Worm (Caenorhabditis elegans) whole organism, L1 larva: Measurements from ENCODE around the gene ech-2.
A peak's percentile ranks its signal among the peaks of the same experiment; 100 is the strongest.

Source experiments
- F16B12.6 ChIP-seq: fragments of 150-350 bp; optimal IDR thresholded peaks from 2 replicates; lab custom pipeline; 2014; ENCODE audit warnings: missing biosample characterization, missing genetic modification characterization
- aha-1 ChIP-seq: fragments of 150-350 bp; optimal IDR thresholded peaks from 2 replicates; lab custom pipeline; 2014; ENCODE audit warnings: missing biosample characterization, missing genetic modification characterization
- aly-2 ChIP-seq: fragments of 150-350 bp; optimal IDR thresholded peaks from 2 replicates; lab custom pipeline; 2014; ENCODE audit warnings: missing biosample characterization, missing genetic modification characterization
- ama-1 ChIP-seq: fragments of 150-350 bp; optimal IDR thresholded peaks from 2 replicates; lab custom pipeline; 2014
- blmp-1 ChIP-seq: fragments of 150-350 bp; optimal IDR thresholded peaks from 2 replicates; lab custom pipeline; 2014; ENCODE audit warnings: missing biosample characterization, missing genetic modification characterization
- ceh-63 ChIP-seq: fragments of 200-800 bp; sonication (Bioruptor generic); optimal IDR thresholded peaks from 2 replicates; lab custom pipeline; 2018; ENCODE audit warnings: mild to moderate bottlenecking, missing genetic modification characterization, missing compliant biosample characterization
- ceh-88 ChIP-seq: fragments of 200-800 bp; sonication (Bioruptor generic); IDR thresholded peaks from 2 replicates; pipeline ENCODE4 v1.3.6; 2022; ENCODE audit warnings: missing genetic modification characterization, missing compliant biosample characterization
- ceh-90 ChIP-seq: sonication (generic microtip); optimal IDR thresholded peaks from 2 replicates; lab custom pipeline; 2016; ENCODE audit warnings: missing genetic modification characterization, missing compliant biosample characterization
- ces-1 ChIP-seq: fragments of 150-350 bp; optimal IDR thresholded peaks from 2 replicates; lab custom pipeline; 2014; ENCODE audit warnings: missing biosample characterization, missing genetic modification reagents, missing genetic modification characterization
- dsc-1 ChIP-seq: sonication (generic microtip); optimal IDR thresholded peaks from 2 replicates; lab custom pipeline; 2016; ENCODE audit warnings: mild to moderate bottlenecking, missing genetic modification characterization, missing compliant biosample characterization
- efl-1 ChIP-seq, 4 experiments: fragments of 150-350 bp; optimal IDR thresholded peaks in 3 of 4; peaks in 1 of 4; 1 replicate in 1 of 4; 2 replicates in 3 of 4; lab custom pipeline; 2014; ENCODE audit warnings: missing biosample characterization in 2 of 4, missing genetic modification characterization in 2 of 4, missing genetic modification reagents in 2 of 4
- elt-3 ChIP-seq, 6 experiments: fragments of 150-350 bp in 1 of 6; sonication (generic microtip); optimal IDR thresholded peaks; 2 replicates each; lab custom pipeline; 2017 to 2018; ENCODE audit warnings: missing biosample characterization in 6 of 6, missing genetic modification characterization in 6 of 6, inconsistent platforms in 1 of 6
- fkh-10 ChIP-seq: sonication (generic microtip); optimal IDR thresholded peaks from 2 replicates; lab custom pipeline; 2017; ENCODE audit warnings: missing biosample characterization, missing genetic modification reagents, missing genetic modification characterization
- fkh-8 ChIP-seq: sonication (generic microtip); optimal IDR thresholded peaks from 2 replicates; lab custom pipeline; 2016; ENCODE audit warnings: mild to moderate bottlenecking, missing genetic modification characterization, missing compliant biosample characterization
- fos-1 ChIP-seq: fragments of 150-350 bp; optimal IDR thresholded peaks from 2 replicates; lab custom pipeline; 2014; ENCODE audit warnings: missing biosample characterization, missing genetic modification characterization
- hlh-17 ChIP-seq: fragments of 200-800 bp; sonication (Bioruptor generic); optimal IDR thresholded peaks from 2 replicates; lab custom pipeline; 2018; ENCODE audit warnings: missing genetic modification characterization, mild to moderate bottlenecking, missing compliant biosample characterization, moderate library complexity, borderline replicate concordance
- hlh-4 ChIP-seq: sonication (generic microtip); optimal IDR thresholded peaks from 2 replicates; lab custom pipeline; 2016; ENCODE audit warnings: mild to moderate bottlenecking, missing genetic modification characterization, missing compliant biosample characterization
- irx-1 ChIP-seq: sonication (generic microtip); optimal IDR thresholded peaks from 2 replicates; lab custom pipeline; 2016; ENCODE audit warnings: missing genetic modification characterization, missing compliant biosample characterization
- isw-1 ChIP-seq: fragments of 200-800 bp; sonication (Bioruptor generic); IDR thresholded peaks from 2 replicates; pipeline ENCODE4 v1.3.6; 2022; ENCODE audit warnings: missing genetic modification characterization, missing compliant biosample characterization
- mdl-1 ChIP-seq, 2 experiments: fragments of 150-350 bp; optimal IDR thresholded peaks; 2 replicates each; lab custom pipeline; 2014 to 2017; ENCODE audit warnings: missing biosample characterization in 2 of 2, missing genetic modification characterization in 2 of 2, inconsistent platforms in 1 of 2
- mef-2 ChIP-seq: fragments of 150-350 bp; optimal IDR thresholded peaks from 2 replicates; lab custom pipeline; 2014; ENCODE audit warnings: missing biosample characterization, missing genetic modification characterization
- mep-1 ChIP-seq: fragments of 150-350 bp; optimal IDR thresholded peaks from 2 replicates; lab custom pipeline; 2014; ENCODE audit warnings: missing biosample characterization, missing genetic modification characterization
- nhr-11 ChIP-seq: fragments of 150-350 bp; optimal IDR thresholded peaks from 2 replicates; lab custom pipeline; 2014; ENCODE audit warnings: missing biosample characterization, missing genetic modification characterization
- nhr-12 ChIP-seq: sonication (generic microtip); optimal IDR thresholded peaks from 2 replicates; lab custom pipeline; 2017; ENCODE audit warnings: missing biosample characterization, missing genetic modification characterization
- nhr-19 ChIP-seq: fragments of 200-800 bp; sonication (Bioruptor generic); conservative IDR thresholded peaks from 2 replicates; pipeline ENCODE4 v1.3.6; 2022; ENCODE audit warnings: missing genetic modification characterization, missing compliant biosample characterization
- nhr-20 ChIP-seq: sonication (generic microtip); optimal IDR thresholded peaks from 2 replicates; lab custom pipeline; 2016; ENCODE audit warnings: mild to moderate bottlenecking, missing genetic modification characterization, missing compliant biosample characterization
- nhr-47 ChIP-seq: sonication (generic microtip); optimal IDR thresholded peaks from 2 replicates; lab custom pipeline; 2016; ENCODE audit warnings: mild to moderate bottlenecking, missing genetic modification characterization, moderate library complexity, missing compliant biosample characterization
- nhr-76 ChIP-seq: sonication (generic microtip); optimal IDR thresholded peaks from 2 replicates; lab custom pipeline; 2017; ENCODE audit warnings: missing biosample characterization, missing genetic modification characterization
- nhr-85 ChIP-seq: sonication (generic microtip); peaks from one replicate; lab custom pipeline; 2016; ENCODE audit warnings: missing genetic modification characterization, inconsistent platforms, missing compliant biosample characterization
- nhr-90 ChIP-seq: sonication (generic microtip); optimal IDR thresholded peaks from 2 replicates; lab custom pipeline; 2016; ENCODE audit warnings: mild to moderate bottlenecking, missing genetic modification characterization, missing compliant biosample characterization; ENCODE audit not compliant: poor library complexity
- skn-1 ChIP-seq: fragments of 150-350 bp; optimal IDR thresholded peaks from 2 replicates; lab custom pipeline; 2014; ENCODE audit warnings: missing biosample characterization, missing genetic modification characterization
- snpc-4 ChIP-seq: fragments of 150-350 bp; optimal IDR thresholded peaks from 2 replicates; lab custom pipeline; 2014; ENCODE audit warnings: missing biosample characterization, missing genetic modification characterization
- sptf-1 ChIP-seq: fragments of 150-350 bp; optimal IDR thresholded peaks from 2 replicates; lab custom pipeline; 2014; ENCODE audit warnings: missing biosample characterization, missing genetic modification characterization
- tbx-2 ChIP-seq: sonication (generic microtip); optimal IDR thresholded peaks from 2 replicates; lab custom pipeline; 2016; ENCODE audit warnings: missing genetic modification characterization, missing compliant biosample characterization
- tlp-1 ChIP-seq: fragments of 150-350 bp; optimal IDR thresholded peaks from 2 replicates; lab custom pipeline; 2014; ENCODE audit warnings: missing biosample characterization, missing genetic modification characterization
- unc-130 ChIP-seq: fragments of 150-350 bp; optimal IDR thresholded peaks from 2 replicates; lab custom pipeline; 2017; ENCODE audit warnings: missing biosample characterization, missing genetic modification characterization, inconsistent platforms
- unc-30 ChIP-seq: sonication (generic microtip); optimal IDR thresholded peaks from 2 replicates; lab custom pipeline; 2017; ENCODE audit warnings: missing biosample characterization, missing genetic modification characterization
- unc-86 ChIP-seq: sonication (generic microtip); optimal IDR thresholded peaks from 2 replicates; lab custom pipeline; 2016; ENCODE audit warnings: missing genetic modification characterization, missing compliant biosample characterization
- xbp-1 ChIP-seq: sonication (generic microtip); optimal IDR thresholded peaks from 2 replicates; lab custom pipeline; 2016; ENCODE audit warnings: missing genetic modification characterization, missing compliant biosample characterization
- zip-4 ChIP-seq: fragments of 200-800 bp; sonication (Bioruptor generic); optimal IDR thresholded peaks from 2 replicates; lab custom pipeline; 2018; ENCODE audit warnings: mild to moderate bottlenecking, missing genetic modification characterization, moderate library complexity, missing compliant biosample characterization
- ztf-11 ChIP-seq, 2 experiments: sonication (generic microtip); optimal IDR thresholded peaks; 2 replicates each; lab custom pipeline; 2016 to 2017; ENCODE audit warnings: missing genetic modification characterization in 2 of 2, missing biosample characterization in 1 of 2, missing compliant biosample characterization in 1 of 2

The ech-2 gene

ce11 chrIV:11893336-11893735 lies 37.2 kb upstream of the ech-2 start (continued):
- TF ChIP-seq hlh-17 (GFP tag; lab: Kevin White, UChicago) (no peak), irx-1 (tag; lab: Kevin White, UChicago) (no peak), ceh-88 (no peak), nhr-90 (tag; lab: Kevin White, UChicago) (no peak), tbx-2 (tag; lab: Kevin White, UChicago) (no peak), nhr-47 (tag; lab: Kevin White, UChicago) (peak; percentile 18), fos-1 (no peak), blmp-1 (tag; lab: Kevin White, UChicago) (no peak)

- no peak for TF ChIP-seq mdl-1 (tag; optimal IDR thresholded peaks at IDR 0.05; lab: Kevin White, UChicago)
- TF ChIP-seq isw-1 (GFP tag; lab: Robert Waterston, UW): no peak
- TF ChIP-seq fkh-8: peak; percentile 48
- no peak for TF ChIP-seq xbp-1
- TF ChIP-seq fkh-10 (GFP tag; lab: Kevin White, UChicago): no peak
- TF ChIP-seq ces-1 (GFP tag; lab: Kevin White, UChicago): no peak
- no peak for TF ChIP-seq mef-2
- peak; percentile 44 for TF ChIP-seq nhr-20
- peak; percentile 58 for TF ChIP-seq hlh-4 (tag; lab: Kevin White, UChicago)
- TF ChIP-seq nhr-11: peak; percentile 6
- no peak for TF ChIP-seq unc-86 (tag; lab: Kevin White, UChicago)
- TF ChIP-seq aha-1: no peak
- TF ChIP-seq dsc-1 (tag; lab: Kevin White, UChicago): peak; percentile 51
- no peak for TF ChIP-seq efl-1 (optimal IDR thresholded peaks at IDR 0.05; lab: Kevin White, UChicago)
- no peak for TF ChIP-seq efl-1 (GFP tag; optimal IDR thresholded peaks at IDR 0.05 in 1 of 2; lab: Kevin White, UChicago)
Observed at ce11 chrIV:11892545-11892944, 36.4 kb upstream of the ech-2 start.

ce11 chrIV:11885313-11885712 lies 29.2 kb upstream of the ech-2 start, which contains the start of gene let-653:
Gene let-653, plus strand, starts transcription at chrIV:11885613.
- TF ChIP-seq blmp-1 (tag; lab: Kevin White, UChicago) (peak; percentile 22), ces-1 (GFP tag; lab: Kevin White, UChicago) (no peak), xbp-1 (no peak), ama-1 (lab: Kevin White, UChicago) (no peak)

ce11 chrIV:11883478-11883877 lies 27.3 kb upstream of the ech-2 start:
- TF ChIP-seq fos-1 (no peak), nhr-12 (tag; lab: Kevin White, UChicago) (no peak), elt-3 (tag; optimal IDR thresholded peaks at IDR 0.05; lab: Kevin White, UChicago) (peak in 1 of 6 experiments; percentile 6), mep-1 (tag; lab: Kevin White, UChicago) (peak; percentile 3), skn-1 (no peak), nhr-20 (no peak), sptf-1 (no peak), F16B12.6 (tag; lab: Kevin White, UChicago) (no peak), hlh-4 (tag; lab: Kevin White, UChicago) (no peak), blmp-1 (tag; lab: Kevin White, UChicago) (peak; percentile 97), nhr-19 (no peak), ceh-90 (tag; lab: Kevin White, UChicago) (no peak), snpc-4 (tag; lab: Kevin White, UChicago) (no peak), unc-130 (tag; lab: Kevin White, UChicago) (no peak), unc-30 (tag; lab: Kevin White, UChicago) (no peak), hlh-17 (GFP tag; lab: Kevin White, UChicago) (no peak), aly-2 (tag; lab: Kevin White, UChicago) (no peak), ceh-63 (GFP tag; lab: Kevin White, UChicago) (no peak), zip-4 (no peak), nhr-11 (no peak), ztf-11 (tag; optimal IDR thresholded peaks at IDR 0.05; lab: Kevin White, UChicago) (no peak), nhr-85 (tag; lab: Kevin White, UChicago) (peak; percentile 66), aha-1 (no peak), nhr-76 (tag; lab: Kevin White, UChicago) (no peak), tlp-1 (tag; lab: Kevin White, UChicago) (no peak), isw-1 (GFP tag; lab: Robert Waterston, UW) (no peak)
